Fruit fly (Drosophila melanogaster) whole organism, embryonic: Measurements from ENCODE around the gene Arl8.
A peak's percentile ranks its signal among the peaks of the same experiment; 100 is the strongest.

Source experiments
- CG11504 ChIP-seq: fragments of 200-800 bp; sonication (Bioruptor generic); optimal IDR thresholded peaks from 3 replicates; lab custom pipeline; 2019; ENCODE audit warnings: missing biosample characterization, mild to moderate bottlenecking, missing genetic modification characterization, moderate library complexity
- CG14667 ChIP-seq: fragments of 200-800 bp; sonication (Bioruptor generic); IDR thresholded peaks from 2 replicates; pipeline ENCODE4 v1.3.6; 2022; ENCODE audit warnings: missing biosample characterization, missing genetic modification characterization
- CG15479 ChIP-seq: fragments of 200-800 bp; sonication (Bioruptor generic); optimal IDR thresholded peaks from 3 replicates; lab custom pipeline; 2019; ENCODE audit warnings: missing biosample characterization, mild to moderate bottlenecking, missing genetic modification characterization, moderate library complexity
- CG17912 ChIP-seq: fragments of 200-800 bp; sonication (Bioruptor generic); optimal IDR thresholded peaks from 2 replicates; lab custom pipeline; 2018; ENCODE audit warnings: missing biosample characterization, mild to moderate bottlenecking, missing genetic modification characterization
- CG2889 ChIP-seq: fragments of 200-800 bp; sonication (Bioruptor generic); IDR thresholded peaks from 3 replicates; pipeline ENCODE4 v1.3.6; 2022; ENCODE audit warnings: missing biosample characterization, missing genetic modification characterization
- CG31388 ChIP-seq: fragments of 200-800 bp; sonication (Bioruptor generic); optimal IDR thresholded peaks from 2 replicates; lab custom pipeline; 2016; ENCODE audit warnings: missing biosample characterization, missing genetic modification characterization
- CG3847 ChIP-seq: fragments of 200-800 bp; sonication (Bioruptor generic); IDR thresholded peaks from 2 replicates; pipeline ENCODE4 v1.3.6; 2022; ENCODE audit warnings: missing biosample characterization, missing genetic modification characterization
- CG4360 ChIP-seq: fragments of 200-800 bp; sonication (Bioruptor generic); IDR thresholded peaks from 2 replicates; pipeline ENCODE4 v1.3.6; 2022; ENCODE audit warnings: missing biosample characterization, missing genetic modification characterization
- CG5953 ChIP-seq: fragments of 200-800 bp; sonication (Bioruptor generic); IDR thresholded peaks from 2 replicates; pipeline ENCODE4 v1.3.6; 2022; ENCODE audit warnings: missing biosample characterization, missing genetic modification characterization
- CG7745 ChIP-seq: fragments of 200-800 bp; sonication (Bioruptor generic); optimal IDR thresholded peaks from 2 replicates; lab custom pipeline; 2018; ENCODE audit warnings: missing biosample characterization, mild to moderate bottlenecking, missing genetic modification characterization, moderate library complexity
- CG9215 ChIP-seq: fragments of 200-800 bp; sonication (Bioruptor generic); IDR thresholded peaks from 2 replicates; pipeline ENCODE4 v1.3.6; 2022; ENCODE audit warnings: missing biosample characterization, missing genetic modification characterization
- D ChIP-seq, 2 experiments: fragments of 200-800 bp in 1 of 2; fragments of >200 bp in 1 of 2; sonication (Bioruptor generic) in 1 of 2; optimal IDR thresholded peaks; 2 replicates in 1 of 2; 3 replicates in 1 of 2; lab custom pipeline; 2017; ENCODE audit warnings: mild to moderate bottlenecking in 1 of 2, missing biosample characterization in 1 of 2, missing genetic modification characterization in 1 of 2, missing genetic modification reagents in 1 of 2
- D19B ChIP-seq: fragments of 200-800 bp; sonication (Bioruptor generic); optimal IDR thresholded peaks from 2 replicates; lab custom pipeline; 2017; ENCODE audit warnings: missing biosample characterization, mild to moderate bottlenecking, missing genetic modification characterization
- Dfd ChIP-seq, 2 experiments: fragments of >200 bp; optimal IDR thresholded peaks; 2 replicates each; lab custom pipeline; 2017; ENCODE audit warnings: missing biosample characterization in 2 of 2, missing genetic modification characterization in 2 of 2
- Dip3 ChIP-seq: fragments of 200-800 bp; sonication (Bioruptor generic); optimal IDR thresholded peaks from 3 replicates; lab custom pipeline; 2016; ENCODE audit warnings: missing biosample characterization, missing genetic modification characterization
- Dll ChIP-seq: fragments of 200-800 bp; sonication (Bioruptor generic); IDR thresholded peaks from 4 replicates; pipeline ENCODE4 v1.3.6; 2022; ENCODE audit warnings: missing biosample characterization, missing genetic modification characterization; ENCODE audit not compliant: partially characterized antibody
- Gug ChIP-seq: fragments of 200-800 bp; sonication (Bioruptor generic); IDR thresholded peaks from 4 replicates; pipeline ENCODE4 v1.3.6; 2022; ENCODE audit warnings: missing biosample characterization, missing genetic modification characterization
- Hmx ChIP-seq: fragments of 200-800 bp; sonication (Bioruptor generic); optimal IDR thresholded peaks from 2 replicates; lab custom pipeline; 2016; ENCODE audit warnings: missing biosample characterization, missing genetic modification characterization
- Hr51 ChIP-seq, 2 experiments: fragments of 200-800 bp; sonication (Bioruptor generic); optimal IDR thresholded peaks; 2 replicates in 1 of 2; 3 replicates in 1 of 2; lab custom pipeline; 2016 to 2018; ENCODE audit warnings: missing biosample characterization in 2 of 2, missing genetic modification characterization in 2 of 2, mild to moderate bottlenecking in 1 of 2, moderate library complexity in 1 of 2
- Lhr ChIP-seq: fragments of 200-800 bp; sonication (Bioruptor generic); optimal IDR thresholded peaks from 3 replicates; lab custom pipeline; 2017; ENCODE audit warnings: mild to moderate bottlenecking, missing biosample characterization, missing genetic modification reagents, missing genetic modification characterization
- MBD-R2 ChIP-seq: fragments of 200-800 bp; sonication (Bioruptor generic); IDR thresholded peaks from 2 replicates; pipeline ENCODE4 v1.3.6; 2022; ENCODE audit warnings: missing biosample characterization, missing genetic modification characterization
- Meics ChIP-seq: fragments of 200-800 bp; sonication (Bioruptor generic); optimal IDR thresholded peaks from 2 replicates; lab custom pipeline; 2017; ENCODE audit warnings: missing biosample characterization, mild to moderate bottlenecking, missing genetic modification characterization
- Poxn ChIP-seq: fragments of 200-800 bp; sonication (Bioruptor generic); IDR thresholded peaks from 2 replicates; pipeline ENCODE4 v1.3.6; 2022; ENCODE audit warnings: missing biosample characterization, missing genetic modification characterization
- Scr ChIP-seq: fragments of 200-800 bp; sonication (Bioruptor generic); IDR thresholded peaks from 2 replicates; pipeline ENCODE4 v1.3.6; 2022; ENCODE audit warnings: missing biosample characterization, missing genetic modification characterization; ENCODE audit not compliant: partially characterized antibody
- Spps ChIP-seq: fragments of 200-800 bp; sonication (Bioruptor generic); optimal IDR thresholded peaks from 2 replicates; lab custom pipeline; 2018; ENCODE audit warnings: missing biosample characterization, mild to moderate bottlenecking, missing genetic modification characterization
- Tbp ChIP-seq: fragments of >200 bp; optimal IDR thresholded peaks from 2 replicates; lab custom pipeline; 2018; ENCODE audit warnings: missing biosample characterization, missing genetic modification characterization
- Usf ChIP-seq: fragments of 200-800 bp; sonication (Bioruptor generic); optimal IDR thresholded peaks from 2 replicates; lab custom pipeline; 2017; ENCODE audit warnings: missing genotype, missing biosample characterization, missing genetic modification characterization
- Xbp1 ChIP-seq: fragments of 200-800 bp; sonication (Bioruptor generic); optimal IDR thresholded peaks from 3 replicates; lab custom pipeline; 2016; ENCODE audit warnings: missing biosample characterization, mild to moderate bottlenecking, missing genetic modification characterization
- ac ChIP-seq: fragments of 200-800 bp; sonication (Bioruptor generic); optimal IDR thresholded peaks from 3 replicates; lab custom pipeline; 2017; ENCODE audit warnings: missing biosample characterization, mild to moderate bottlenecking, missing genetic modification characterization
- ase ChIP-seq: fragments of 200-800 bp; sonication (Bioruptor generic); IDR thresholded peaks from 3 replicates; pipeline ENCODE4 v1.3.6; 2022; ENCODE audit warnings: missing biosample characterization, missing genetic modification characterization
- chinmo ChIP-seq: fragments of 200-800 bp; sonication (Bioruptor generic); IDR thresholded peaks from 4 replicates; pipeline ENCODE4 v1.3.6; 2022; ENCODE audit warnings: missing biosample characterization, missing genetic modification characterization; ENCODE audit not compliant: partially characterized antibody
- crp ChIP-seq, 2 experiments: fragments of 200-800 bp; sonication (Bioruptor generic); optimal IDR thresholded peaks; 2 replicates in 1 of 2; 3 replicates in 1 of 2; lab custom pipeline; 2017; ENCODE audit warnings: missing biosample characterization in 2 of 2, missing genetic modification characterization in 2 of 2, mild to moderate bottlenecking in 1 of 2, moderate library complexity in 1 of 2
- dati ChIP-seq: fragments of 200-800 bp; sonication (Bioruptor generic); IDR thresholded peaks from 2 replicates; pipeline ENCODE4 v1.3.6; 2022; ENCODE audit warnings: missing biosample characterization, missing genetic modification characterization
- dm ChIP-seq: fragments of 200-800 bp; sonication (Bioruptor generic); optimal IDR thresholded peaks from 3 replicates; lab custom pipeline; 2016; ENCODE audit warnings: missing biosample characterization, missing genetic modification characterization
- eve ChIP-seq, 2 experiments: fragments of >200 bp; optimal IDR thresholded peaks; 2 replicates each; lab custom pipeline; 2017; ENCODE audit warnings: missing biosample characterization in 2 of 2, missing genetic modification characterization in 2 of 2
- exex ChIP-seq: fragments of 200-800 bp; sonication (Bioruptor generic); optimal IDR thresholded peaks from 4 replicates; lab custom pipeline; 2018; ENCODE audit warnings: missing biosample characterization, mild to moderate bottlenecking, missing genetic modification characterization, moderate library complexity
- fd96Cb ChIP-seq: fragments of 200-800 bp; sonication (Bioruptor generic); optimal IDR thresholded peaks from 2 replicates; lab custom pipeline; 2018; ENCODE audit warnings: missing biosample characterization, mild to moderate bottlenecking, missing genetic modification characterization, moderate library complexity
- gcm2 ChIP-seq: fragments of 200-800 bp; sonication (Bioruptor generic); optimal IDR thresholded peaks from 2 replicates; lab custom pipeline; 2016; ENCODE audit warnings: missing biosample characterization, missing genetic modification characterization
- hb ChIP-seq: fragments of 200-800 bp; sonication (Bioruptor generic); IDR thresholded peaks from 3 replicates; pipeline ENCODE4 v1.3.6; 2022; ENCODE audit warnings: missing biosample characterization, missing genetic modification characterization; ENCODE audit not compliant: partially characterized antibody
- hkb ChIP-seq, 2 experiments: fragments of 200-800 bp in 1 of 2; fragments of >200 bp in 1 of 2; sonication (Bioruptor generic) in 1 of 2; IDR thresholded peaks in 1 of 2; optimal IDR thresholded peaks in 1 of 2; 2 replicates each; pipeline versions ENCODE4 v1.3.6 to Lab custom; 2017 to 2022; ENCODE audit warnings: missing biosample characterization in 1 of 2, missing genetic modification characterization in 1 of 2
- mirr ChIP-seq: fragments of 200-800 bp; sonication (Bioruptor generic); optimal IDR thresholded peaks from 3 replicates; lab custom pipeline; 2018; ENCODE audit warnings: missing biosample characterization, mild to moderate bottlenecking, missing genetic modification characterization
- nom ChIP-seq: fragments of 200-800 bp; sonication (Bioruptor generic); optimal IDR thresholded peaks from 2 replicates; lab custom pipeline; 2017; ENCODE audit warnings: missing biosample characterization, missing genetic modification characterization, mild to moderate bottlenecking, moderate library complexity, missing genetic modification reagents
- prd ChIP-seq, 3 experiments: fragments of >200 bp in 2 of 3; fragments of 200-800 bp in 1 of 3; sonication (Bioruptor generic) in 1 of 3; optimal IDR thresholded peaks in 2 of 3; IDR thresholded peaks in 1 of 3; 2 replicates in 2 of 3; 3 replicates in 1 of 3; pipeline versions ENCODE4 v1.3.6 to Lab custom; 2017 to 2022; ENCODE audit warnings: missing biosample characterization in 1 of 3, missing genetic modification characterization in 1 of 3
- repo ChIP-seq: fragments of 200-800 bp; sonication (Bioruptor generic); optimal IDR thresholded peaks from 2 replicates; lab custom pipeline; 2016; ENCODE audit warnings: missing biosample characterization, missing genetic modification characterization
- ro ChIP-seq: fragments of 200-800 bp; sonication (Bioruptor generic); IDR thresholded peaks from 2 replicates; pipeline ENCODE4 v1.3.6; 2022; ENCODE audit warnings: missing biosample characterization, missing genetic modification characterization
- unpg ChIP-seq: fragments of 200-800 bp; sonication (Bioruptor generic); optimal IDR thresholded peaks from 3 replicates; lab custom pipeline; 2018; ENCODE audit warnings: missing biosample characterization, mild to moderate bottlenecking, missing genetic modification characterization, moderate library complexity

Arl8 gene

dm6 chr3R:8113833-8114673 lies 12.4 kb upstream of the Arl8 start (continued):
- TF ChIP-seq Dll (GFP tag; lab: Robert Waterston, UW) (no peak), Spps (tag; lab: Kevin White, UChicago) (peak; percentile 79), ac (peak; percentile 63), CG2889 (GFP tag; lab: Robert Waterston, UW) (0 out of 3 replicates have a peak, but pooled peaks have one; percentile 24), crp (GFP tag; optimal IDR thresholded peaks at IDR 0.05; lab: Kevin White, UChicago) (peak in 1 of 2 experiments; percentile 42), Hmx (peak; percentile 49), CG15479 (GFP tag; lab: Kevin White, UChicago) (peak; percentile 41), CG17912 (GFP tag; lab: Kevin White, UChicago) (no peak), Meics (peak; percentile 83), Hr51 (GFP tag; optimal IDR thresholded peaks at IDR 0.05; lab: Kevin White, UChicago) (peak; percentile 81 to 83), CG5953 (GFP tag; lab: Robert Waterston, UW) (peak; percentile 65), mirr (no peak), CG9215 (GFP tag; lab: Robert Waterston, UW) (peak; percentile 67), gcm2 (peak; percentile 53), exex (peak; percentile 41), fd96Cb (tag; lab: Kevin White, UChicago) (peak; percentile 82), Tbp (GFP tag; lab: Kevin White, UChicago) (no peak), prd (optimal IDR thresholded peaks at IDR 0.05; lab: Kevin White, UChicago) (no peak), prd (GFP tag; IDR thresholded peaks at IDR 0.05; lab: Robert Waterston, UW) (peak; percentile 92), unpg (GFP tag; lab: Kevin White, UChicago) (peak; percentile 86), Xbp1 (GFP tag; lab: Kevin White, UChicago) (peak; percentile 80), repo (GFP tag; lab: Kevin White, UChicago) (peak; percentile 72), D19B (GFP tag; lab: Kevin White, UChicago) (peak; percentile 59), nom (GFP tag; lab: Kevin White, UChicago) (peak; percentile 75), ro (GFP tag; lab: Robert Waterston, UW) (0 out of 2 replicates have a peak, but pooled peaks have one; percentile 25), MBD-R2 (GFP tag; lab: Robert Waterston, UW) (peak; percentile 44), CG3847 (peak; percentile 68), dm (GFP tag; lab: Kevin White, UChicago) (peak; percentile 57), hb (no peak), CG14667 (GFP tag; lab: Robert Waterston, UW) (peak; percentile 71), CG7745 (no peak), Poxn (peak; percentile 52; the same call in 1 of the 2 replicates), chinmo (GFP tag; lab: Robert Waterston, UW) (peak; percentile 88), D (optimal IDR thresholded peaks at IDR 0.05; lab: Kevin White, UChicago) (no peak), D (GFP tag; optimal IDR thresholded peaks at IDR 0.05; lab: Kevin White, UChicago) (peak; percentile 74), CG11504 (tag; lab: Kevin White, UChicago) (peak; percentile 88), Scr (GFP tag; lab: Robert Waterston, UW) (no peak), Lhr (GFP tag; lab: Kevin White, UChicago) (peak; percentile 20), Dfd (GFP tag; optimal IDR thresholded peaks at IDR 0.05; lab: Kevin White, UChicago) (no peak), Dip3 (GFP tag; lab: Kevin White, UChicago) (peak; percentile 70), CG31388 (GFP tag; lab: Kevin White, UChicago) (peak; percentile 72), CG4360 (peak; percentile 92), ase (GFP tag; lab: Robert Waterston, UW) (peak; percentile 71; the same call in 2 of the 3 replicates), eve (GFP tag; optimal IDR thresholded peaks at IDR 0.05; lab: Kevin White, UChicago) (peak in 1 of 2 experiments; percentile 87), hkb (optimal IDR thresholded peaks at IDR 0.05; lab: Kevin White, UChicago) (no peak), hkb (GFP tag; IDR thresholded peaks at IDR 0.05; lab: Robert Waterston, UW) (peak; percentile 85), dati (GFP tag; lab: Robert Waterston, UW) (no peak), Usf (GFP tag; lab: Kevin White, UChicago) (peak; percentile 47), Gug (GFP tag; lab: Robert Waterston, UW) (peak; percentile 77)
